Fruit fly (Drosophila melanogaster) ovary, adult (tissue): ENCODE data around the gene Cat.

Source experiments
- CG17801 ChIP-seq: fragments of 200-800 bp; optimal IDR thresholded peaks from 2 replicates; lab custom pipeline; 2019; ENCODE audit warnings: missing biosample characterization, mild to moderate bottlenecking, missing genetic modification characterization, moderate library complexity; ENCODE audit not compliant: partially characterized antibody

Cat gene

dm6 chr3L:18822450-18823220 lies at the start of gene Cat:
TSS of gene Cat (plus strand) at chr3L:18822604.
- peak; percentile 100 for TF ChIP-seq CG17801 (GFP tag; lab: Kevin White, UChicago)

- peak; percentile 47 for TF ChIP-seq CG17801 (GFP tag; lab: Kevin White, UChicago)
Observed at dm6 chr3L:18781653-18782629, 40.5 kb upstream of the Cat start.

- no peak for TF ChIP-seq CG17801 (GFP tag; lab: Kevin White, UChicago)
Observed at dm6 chr3L:18782653-18783052, 39.8 kb upstream of the Cat start.

- peak; percentile 98 for TF ChIP-seq CG17801 (GFP tag; lab: Kevin White, UChicago)
Observed at dm6 chr3L:18783544-18783943, 38.9 kb upstream of the Cat start.

dm6 chr3L:18784562-18784961 lies 37.8 kb upstream of the Cat start:
- peak; percentile 50 for TF ChIP-seq CG17801 (GFP tag; lab: Kevin White, UChicago)

- TF ChIP-seq CG17801 (GFP tag; lab: Kevin White, UChicago): no peak
Observed at dm6 chr3L:18786066-18786426, 36.4 kb upstream of the Cat start.

dm6 chr3L:18786427-18787104 lies 35.8 kb upstream of the Cat start:
- no peak for TF ChIP-seq CG17801 (GFP tag; lab: Kevin White, UChicago)

- TF ChIP-seq CG17801 (GFP tag; lab: Kevin White, UChicago): no peak
Observed at dm6 chr3L:18787882-18788281, 34.5 kb upstream of the Cat start.

- TF ChIP-seq CG17801 (GFP tag; lab: Kevin White, UChicago): no peak
Observed at dm6 chr3L:18789203-18790018, 33.0 kb upstream of the Cat start.

dm6 chr3L:18790630-18791167 lies 31.7 kb upstream of the Cat start:
- TF ChIP-seq CG17801 (GFP tag; lab: Kevin White, UChicago): peak; percentile 84

- no peak for TF ChIP-seq CG17801 (GFP tag; lab: Kevin White, UChicago)
Observed at dm6 chr3L:18791232-18792008, 31.0 kb upstream of the Cat start.

dm6 chr3L:18792009-18792339 lies 30.4 kb upstream of the Cat start:
- no peak for TF ChIP-seq CG17801 (GFP tag; lab: Kevin White, UChicago)

dm6 chr3L:18792834-18793233 lies 29.6 kb upstream of the Cat start:
- no peak for TF ChIP-seq CG17801 (GFP tag; lab: Kevin White, UChicago)
